Worm (Caenorhabditis elegans) whole organism, young adult: ENCODE measurements around the gene dhhc-6.

Experiments used
- B0261.1 ChIP-seq: sonication (generic microtip); optimal IDR thresholded peaks from 2 replicates; lab custom pipeline; 2016; ENCODE audit warnings: mild to moderate bottlenecking, missing genetic modification characterization, moderate library complexity, missing compliant biosample characterization
- B0336.3 ChIP-seq: fragments of 200-800 bp; sonication (Bioruptor generic); IDR thresholded peaks from 2 replicates; pipeline ENCODE4 v1.3.6; 2022; ENCODE audit warnings: missing genetic modification characterization, missing compliant biosample characterization
- C06A6.2 ChIP-seq: fragments of 200-800 bp; sonication (Bioruptor generic); conservative IDR thresholded peaks from 2 replicates; pipeline ENCODE4 v1.3.6; 2022; ENCODE audit warnings: missing genetic modification characterization, missing compliant biosample characterization
- D2030.7 ChIP-seq: fragments of 200-800 bp; sonication (Bioruptor generic); IDR thresholded peaks from 2 replicates; pipeline ENCODE4 v1.3.6; 2022; ENCODE audit warnings: missing genetic modification reagents, missing genetic modification characterization, missing compliant biosample characterization
- F22D6.2 ChIP-seq: sonication (generic microtip); optimal IDR thresholded peaks from 2 replicates; lab custom pipeline; 2016; ENCODE audit warnings: mild to moderate bottlenecking, missing genetic modification characterization, missing compliant biosample characterization
- F23B12.7 ChIP-seq: sonication (generic microtip); optimal IDR thresholded peaks from 2 replicates; lab custom pipeline; 2017; ENCODE audit warnings: missing genetic modification characterization, mild to moderate bottlenecking, missing compliant biosample characterization, antibody characterized with exemption, moderate library complexity; ENCODE audit not compliant: insufficient read depth
- F33H1.4 ChIP-seq: fragments of 200-800 bp; sonication (Bioruptor generic); IDR thresholded peaks from 2 replicates; pipeline ENCODE4 v1.3.6; 2022; ENCODE audit warnings: missing genetic modification reagents, missing genetic modification characterization, missing compliant biosample characterization
- F39B2.1 ChIP-seq: fragments of 200-800 bp; sonication (Bioruptor generic); IDR thresholded peaks from 2 replicates; pipeline ENCODE4 v1.3.6; 2022; ENCODE audit warnings: missing genetic modification reagents, missing genetic modification characterization, missing compliant biosample characterization
- F52B5.7 ChIP-seq: sonication (generic microtip); optimal IDR thresholded peaks from 2 replicates; lab custom pipeline; 2016; ENCODE audit warnings: mild to moderate bottlenecking, missing genetic modification characterization, missing compliant biosample characterization
- F55B11.4 ChIP-seq: sonication (generic microtip); optimal IDR thresholded peaks from 2 replicates; lab custom pipeline; 2016; ENCODE audit warnings: missing compliant biosample characterization, missing genetic modification characterization, borderline replicate concordance; ENCODE audit not compliant: insufficient read depth
- F57C9.4 ChIP-seq: sonication (generic microtip); optimal IDR thresholded peaks from 2 replicates; lab custom pipeline; 2017; ENCODE audit warnings: mild to moderate bottlenecking, missing genetic modification characterization, missing compliant biosample characterization
- K11D2.4 ChIP-seq: fragments of 200-800 bp; sonication (Bioruptor generic); IDR thresholded peaks from 2 replicates; pipeline ENCODE4 v1.3.6; 2022; ENCODE audit warnings: missing genetic modification reagents, missing genetic modification characterization, missing compliant biosample characterization
- T07F8.4 ChIP-seq: sonication (generic microtip); optimal IDR thresholded peaks from 2 replicates; lab custom pipeline; 2016; ENCODE audit warnings: mild to moderate bottlenecking, missing genetic modification characterization, moderate library complexity, missing compliant biosample characterization
- T26A5.8 ChIP-seq: sonication (generic microtip); optimal IDR thresholded peaks from 2 replicates; lab custom pipeline; 2016; ENCODE audit warnings: missing genetic modification characterization, missing compliant biosample characterization
- Y67H2A.10 ChIP-seq: fragments of 200-800 bp; sonication (Bioruptor generic); conservative IDR thresholded peaks from 2 replicates; pipeline ENCODE4 v1.3.6; 2022; ENCODE audit warnings: missing genetic modification reagents, missing genetic modification characterization, missing compliant biosample characterization
- ZK185.1 ChIP-seq: sonication (generic microtip); optimal IDR thresholded peaks from 2 replicates; lab custom pipeline; 2016; ENCODE audit warnings: mild to moderate bottlenecking, missing genetic modification characterization, missing compliant biosample characterization; ENCODE audit not compliant: poor library complexity, severe bottlenecking
- akir-1 ChIP-seq: fragments of 200-800 bp; sonication (Bioruptor generic); optimal IDR thresholded peaks from 2 replicates; lab custom pipeline; 2018; ENCODE audit warnings: mild to moderate bottlenecking, missing genetic modification characterization, moderate library complexity, missing compliant biosample characterization
- aptf-3 ChIP-seq: fragments of 200-800 bp; sonication (Bioruptor generic); IDR thresholded peaks from 2 replicates; pipeline ENCODE4 v1.3.6; 2022; ENCODE audit warnings: missing genetic modification characterization, missing compliant biosample characterization
- athp-1 ChIP-seq: sonication (generic microtip); optimal IDR thresholded peaks from 2 replicates; lab custom pipeline; 2017; ENCODE audit warnings: mild to moderate bottlenecking, missing genetic modification characterization, missing compliant biosample characterization
- ccch-3 ChIP-seq: fragments of 200-800 bp; sonication (Bioruptor generic); optimal IDR thresholded peaks from 2 replicates; lab custom pipeline; 2018; ENCODE audit warnings: mild to moderate bottlenecking, missing genetic modification characterization, missing compliant biosample characterization
- ceh-58 ChIP-seq: fragments of 200-800 bp; sonication (Bioruptor generic); IDR thresholded peaks from 2 replicates; pipeline ENCODE4 v1.3.6; 2022; ENCODE audit warnings: missing genetic modification characterization, missing compliant biosample characterization
- ceh-79 ChIP-seq: sonication (generic microtip); optimal IDR thresholded peaks from 2 replicates; lab custom pipeline; 2017; ENCODE audit warnings: mild to moderate bottlenecking, missing genetic modification characterization, missing compliant biosample characterization
- ceh-91 ChIP-seq: fragments of 200-800 bp; sonication (Bioruptor generic); IDR thresholded peaks from 2 replicates; pipeline ENCODE4 v1.3.6; 2022; ENCODE audit warnings: missing genetic modification reagents, missing genetic modification characterization, missing compliant biosample characterization
- chd-7 ChIP-seq: sonication (generic microtip); optimal IDR thresholded peaks from 2 replicates; lab custom pipeline; 2016; ENCODE audit warnings: mild to moderate bottlenecking, missing genetic modification characterization, moderate library complexity, missing compliant biosample characterization
- dpl-1 ChIP-seq: fragments of 150-350 bp; optimal IDR thresholded peaks from 2 replicates; lab custom pipeline; 2014; ENCODE audit warnings: missing biosample characterization, missing genetic modification reagents, missing genetic modification characterization
- egl-18 ChIP-seq: fragments of 200-800 bp; sonication (Bioruptor generic); IDR thresholded peaks from 2 replicates; pipeline ENCODE4 v1.3.6; 2022; ENCODE audit warnings: missing genetic modification reagents, missing genetic modification characterization, missing compliant biosample characterization
- him-1 ChIP-seq: sonication (generic microtip); optimal IDR thresholded peaks from 2 replicates; lab custom pipeline; 2016; ENCODE audit warnings: missing genotype, missing genetic modification reagents, missing genetic modification characterization, missing compliant biosample characterization
- hlh-12 ChIP-seq: sonication (generic microtip); optimal IDR thresholded peaks from 2 replicates; lab custom pipeline; 2016; ENCODE audit warnings: missing genetic modification characterization, missing compliant biosample characterization
- hlh-26 ChIP-seq: fragments of 200-800 bp; sonication (Bioruptor generic); conservative IDR thresholded peaks from 2 replicates; pipeline ENCODE4 v1.3.6; 2022; ENCODE audit warnings: missing genetic modification reagents, missing genetic modification characterization, missing compliant biosample characterization
- hmg-1.2 ChIP-seq: fragments of 200-800 bp; sonication (Bioruptor generic); IDR thresholded peaks from 2 replicates; pipeline ENCODE4 v1.3.6; 2022; ENCODE audit warnings: missing genetic modification reagents, missing genetic modification characterization, missing compliant biosample characterization
- hmg-20 ChIP-seq: fragments of 200-800 bp; sonication (Bioruptor generic); IDR thresholded peaks from 2 replicates; pipeline ENCODE4 v1.3.6; 2022; ENCODE audit warnings: missing genetic modification reagents, missing genetic modification characterization, missing compliant biosample characterization
- hsf-1 ChIP-seq: fragments of 200-800 bp; sonication (Bioruptor generic); IDR thresholded peaks from 2 replicates; pipeline ENCODE4 v1.3.6; 2022; ENCODE audit warnings: missing genetic modification reagents, missing genetic modification characterization, missing compliant biosample characterization
- let-526 ChIP-seq: fragments of 200-800 bp; sonication (Bioruptor generic); IDR thresholded peaks from 2 replicates; pipeline ENCODE4 v1.3.6; 2022; ENCODE audit warnings: missing genetic modification reagents, missing genetic modification characterization, missing compliant biosample characterization
- let-607 ChIP-seq, 2 experiments: fragments of 200-800 bp in 1 of 2; sonication (Bioruptor generic) in 1 of 2; sonication (generic microtip) in 1 of 2; optimal IDR thresholded peaks; 2 replicates each; lab custom pipeline; 2016 to 2018; ENCODE audit warnings: mild to moderate bottlenecking in 2 of 2, missing compliant biosample characterization in 2 of 2, missing genetic modification characterization in 2 of 2, moderate library complexity in 2 of 2, missing genotype in 1 of 2
- lin-54 ChIP-seq: fragments of 200-800 bp; sonication (Bioruptor generic); optimal IDR thresholded peaks from 2 replicates; lab custom pipeline; 2018; ENCODE audit warnings: mild to moderate bottlenecking, missing genetic modification characterization, missing compliant biosample characterization
- mcd-1 ChIP-seq: fragments of 200-800 bp; sonication (Bioruptor generic); IDR thresholded peaks from 2 replicates; pipeline ENCODE4 v1.3.6; 2022; ENCODE audit warnings: missing genetic modification reagents, missing genetic modification characterization, missing compliant biosample characterization
- nfyb-1 ChIP-seq: fragments of 200-800 bp; sonication (Bioruptor generic); IDR thresholded peaks from 2 replicates; pipeline ENCODE4 v1.3.6; 2022; ENCODE audit warnings: missing genetic modification reagents, missing genetic modification characterization, missing compliant biosample characterization
- nhr-120 ChIP-seq: fragments of 200-800 bp; sonication (Bioruptor generic); IDR thresholded peaks from 2 replicates; pipeline ENCODE4 v1.3.6; 2022; ENCODE audit warnings: missing genetic modification characterization, missing compliant biosample characterization
- nhr-27 ChIP-seq: fragments of 200-800 bp; sonication (Bioruptor generic); optimal IDR thresholded peaks from 2 replicates; lab custom pipeline; 2018; ENCODE audit warnings: mild to moderate bottlenecking, missing genetic modification characterization, moderate library complexity, missing compliant biosample characterization
- pha-4 ChIP-seq: fragments of 150-350 bp; sonication (generic microtip); optimal IDR thresholded peaks from 2 replicates; lab custom pipeline; 2014; ENCODE audit warnings: missing biosample characterization, missing genetic modification reagents, missing genetic modification characterization
- rcor-1 ChIP-seq: fragments of 200-800 bp; sonication (Bioruptor generic); IDR thresholded peaks from 2 replicates; pipeline ENCODE4 v1.3.6; 2022; ENCODE audit warnings: missing genetic modification reagents, missing genetic modification characterization, missing compliant biosample characterization
- rec-8 ChIP-seq, 2 experiments: sonication (generic microtip); optimal IDR thresholded peaks; 2 replicates each; lab custom pipeline; 2016; ENCODE audit warnings: mild to moderate bottlenecking in 2 of 2, missing genetic modification characterization in 2 of 2, missing genetic modification reagents in 2 of 2, missing genotype in 2 of 2, missing biosample characterization in 1 of 2, missing compliant biosample characterization in 1 of 2, moderate library complexity in 1 of 2
- snpc-1.1 ChIP-seq: sonication (generic microtip); optimal IDR thresholded peaks from 2 replicates; lab custom pipeline; 2017; ENCODE audit warnings: missing genetic modification characterization, mild to moderate bottlenecking, missing compliant biosample characterization, antibody characterized with exemption, moderate library complexity, missing genotype, missing genetic modification reagents; ENCODE audit not compliant: insufficient read depth
- tbx-9 ChIP-seq: sonication (generic microtip); optimal IDR thresholded peaks from 2 replicates; lab custom pipeline; 2016; ENCODE audit warnings: borderline replicate concordance, missing genetic modification characterization, inconsistent platforms, missing compliant biosample characterization
- zfh-2 ChIP-seq: fragments of 200-800 bp; sonication (Bioruptor generic); conservative IDR thresholded peaks from 2 replicates; pipeline ENCODE4 v1.3.6; 2022; ENCODE audit warnings: missing genetic modification reagents, missing genetic modification characterization, missing compliant biosample characterization
- ztf-22 ChIP-seq: fragments of 200-800 bp; sonication (Bioruptor generic); optimal IDR thresholded peaks from 2 replicates; lab custom pipeline; 2018; ENCODE audit warnings: mild to moderate bottlenecking, missing genetic modification characterization, moderate library complexity, missing compliant biosample characterization
- ztf-25 ChIP-seq: fragments of 200-800 bp; sonication (Bioruptor generic); IDR thresholded peaks from 2 replicates; pipeline ENCODE4 v1.3.6; 2022; ENCODE audit warnings: missing genetic modification reagents, missing genetic modification characterization, missing compliant biosample characterization
- ztf-26 ChIP-seq: sonication (generic microtip); optimal IDR thresholded peaks from 2 replicates; lab custom pipeline; 2017; ENCODE audit warnings: missing genetic modification characterization, missing compliant biosample characterization

dhhc-6 gene

DNA sequence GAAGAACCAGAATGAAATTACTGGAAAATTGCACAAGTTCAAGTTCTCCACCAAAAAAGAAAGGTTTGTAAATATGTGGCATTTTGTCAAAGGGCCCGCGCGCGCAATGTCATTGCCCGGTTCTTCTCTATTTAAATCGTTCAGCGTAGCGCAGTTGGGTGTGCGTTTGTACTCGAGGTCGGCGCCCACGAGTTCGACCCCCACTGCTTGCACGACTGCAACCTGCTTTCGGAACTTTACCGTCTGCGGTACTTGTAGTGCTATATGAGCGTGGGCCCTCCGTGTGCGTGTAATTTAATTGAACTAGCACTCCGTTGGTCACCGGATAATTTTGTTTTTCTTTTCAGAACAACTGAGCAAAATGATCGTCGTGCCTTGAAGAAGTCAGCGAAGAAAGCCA is 38.3 kb upstream of the dhhc-6 start (continued):
- TF ChIP-seq D2030.7 (GFP tag; lab: Robert Waterston, UW) (peak; percentile 85), zfh-2 (GFP tag; lab: Robert Waterston, UW) (peak; percentile 86), let-607 (tag; optimal IDR thresholded peaks at IDR 0.05; lab: Kevin White, UChicago) (peak; percentile 63 to 65), ceh-58 (GFP tag; lab: Robert Waterston, UW) (no peak), F52B5.7 (tag; lab: Kevin White, UChicago) (peak; percentile 87), hsf-1 (GFP tag; lab: Robert Waterston, UW) (peak; percentile 51; the same call in 1 of the 2 replicates), F55B11.4 (tag; lab: Kevin White, UChicago) (no peak), him-1 (peak; percentile 93), nhr-120 (no peak), F22D6.2 (tag; lab: Kevin White, UChicago) (peak; percentile 29), hmg-20 (GFP tag; lab: Robert Waterston, UW) (0 out of 2 replicates have a peak, but pooled peaks have one; percentile 59), tbx-9 (tag; lab: Kevin White, UChicago) (peak; percentile 72), Y67H2A.10 (GFP tag; lab: Robert Waterston, UW) (0 out of 2 replicates have a peak, but pooled peaks have one; percentile 33), ZK185.1 (tag; lab: Kevin White, UChicago) (peak; percentile 92), C06A6.2 (GFP tag; lab: Robert Waterston, UW) (peak; percentile 49; the same call in 1 of the 2 replicates), F39B2.1 (GFP tag; lab: Robert Waterston, UW) (no peak), rcor-1 (GFP tag; lab: Robert Waterston, UW) (peak; percentile 86), ceh-91 (GFP tag; lab: Robert Waterston, UW) (peak; percentile 51; the same call in 1 of the 2 replicates), ztf-25 (GFP tag; lab: Robert Waterston, UW) (peak; percentile 88), ztf-22 (GFP tag; lab: Kevin White, UChicago) (no peak), ceh-79 (tag; lab: Kevin White, UChicago) (peak; percentile 88), aptf-3 (GFP tag; lab: Robert Waterston, UW) (peak; percentile 91), T07F8.4 (tag; lab: Kevin White, UChicago) (peak; percentile 85), rec-8 (tag; optimal IDR thresholded peaks at IDR 0.05; lab: Kevin White, UChicago) (peak; percentile 67 to 92), ccch-3 (GFP tag; lab: Kevin White, UChicago) (no peak), B0261.1 (tag; lab: Kevin White, UChicago) (peak; percentile 91), F57C9.4 (no peak), dpl-1 (peak; percentile 24), K11D2.4 (GFP tag; lab: Robert Waterston, UW) (peak; percentile 78), hmg-1.2 (GFP tag; lab: Robert Waterston, UW) (peak; percentile 67), F33H1.4 (GFP tag; lab: Robert Waterston, UW) (peak; percentile 63), akir-1 (no peak), pha-4 (tag; lab: Kevin White, UChicago) (no peak), snpc-1.1 (tag; lab: Kevin White, UChicago) (no peak), T26A5.8 (tag; lab: Kevin White, UChicago) (peak; percentile 76), chd-7 (tag; lab: Kevin White, UChicago) (peak; percentile 91), let-526 (GFP tag; lab: Robert Waterston, UW) (no peak), ztf-26 (tag; lab: Kevin White, UChicago) (peak; percentile 75), hlh-12 (tag; lab: Kevin White, UChicago) (peak; percentile 32), mcd-1 (GFP tag; lab: Robert Waterston, UW) (peak; percentile 83), nfyb-1 (GFP tag; lab: Robert Waterston, UW) (peak; percentile 90), hlh-26 (no peak), B0336.3 (GFP tag; lab: Robert Waterston, UW) (peak; percentile 76), F23B12.7 (tag; lab: Kevin White, UChicago) (peak; percentile 97), nhr-27 (no peak), egl-18 (GFP tag; lab: Robert Waterston, UW) (peak; percentile 85), lin-54 (GFP tag; lab: Kevin White, UChicago) (peak; percentile 87), athp-1 (tag; lab: Kevin White, UChicago) (peak; percentile 81)
